Fruit fly (Drosophila melanogaster) whole organism, adult: ENCODE data around the gene Cpr67Fb.

Experiments used
- CG14711 ChIP-seq: fragments of 200-800 bp; sonication (Bioruptor generic); optimal IDR thresholded peaks from 2 replicates; lab custom pipeline; 2018; ENCODE audit warnings: missing biosample characterization, mild to moderate bottlenecking, missing genetic modification characterization, moderate library complexity
- CG1620 ChIP-seq: fragments of 200-800 bp; sonication (Bioruptor generic); optimal IDR thresholded peaks from 2 replicates; lab custom pipeline; 2016; ENCODE audit warnings: missing biosample characterization, missing genetic modification characterization
- CG33017 ChIP-seq: fragments of 200-800 bp; sonication (Bioruptor generic); optimal IDR thresholded peaks from 2 replicates; lab custom pipeline; 2018; ENCODE audit warnings: missing biosample characterization, mild to moderate bottlenecking, missing genetic modification characterization, moderate library complexity
- Clk ChIP-seq: fragments of 200-800 bp; sonication (Bioruptor generic); optimal IDR thresholded peaks from 2 replicates; lab custom pipeline; 2017; ENCODE audit warnings: missing biosample characterization, missing genetic modification characterization
- cnc ChIP-seq, 2 experiments: fragments of >200 bp; optimal IDR thresholded peaks; 2 replicates each; lab custom pipeline; 2017
- toe ChIP-seq: fragments of 200-800 bp; sonication (Bioruptor generic); optimal IDR thresholded peaks from 2 replicates; lab custom pipeline; 2016; ENCODE audit warnings: missing biosample characterization, missing genetic modification characterization

- TF ChIP-seq toe (GFP tag; lab: Kevin White, UChicago) (no peak), cnc (optimal IDR thresholded peaks at IDR 0.05; lab: Kevin White, UChicago) (no peak), CG33017 (tag; lab: Kevin White, UChicago) (no peak), CG1620 (GFP tag; lab: Kevin White, UChicago) (no peak), CG14711 (tag; lab: Kevin White, UChicago) (no peak), Clk (no peak)
These were observed 24.5 kb downstream of the Cpr67Fb start for dm6 chr3L:10918454-10918853.
